Fruit fly (Drosophila melanogaster) whole organism, larva: ENCODE results near the gene CG10470.

Source experiments
- noc ChIP-seq: fragments of 200-800 bp; sonication (Bioruptor generic); optimal IDR thresholded peaks from 3 replicates; lab custom pipeline; 2019; ENCODE audit warnings: missing biosample characterization, mild to moderate bottlenecking, missing genetic modification characterization, moderate library complexity

The CG10470 gene

dm6 chr2L:19051534-19052100, 2.7 kb downstream of the CG10470 start, which contains the start of gene Rpn3:
Rpn3 (plus strand) TSS chr2L:19051790.
- TF ChIP-seq noc (tag; lab: Kevin White, UChicago), result peak; percentile 60

DNA sequence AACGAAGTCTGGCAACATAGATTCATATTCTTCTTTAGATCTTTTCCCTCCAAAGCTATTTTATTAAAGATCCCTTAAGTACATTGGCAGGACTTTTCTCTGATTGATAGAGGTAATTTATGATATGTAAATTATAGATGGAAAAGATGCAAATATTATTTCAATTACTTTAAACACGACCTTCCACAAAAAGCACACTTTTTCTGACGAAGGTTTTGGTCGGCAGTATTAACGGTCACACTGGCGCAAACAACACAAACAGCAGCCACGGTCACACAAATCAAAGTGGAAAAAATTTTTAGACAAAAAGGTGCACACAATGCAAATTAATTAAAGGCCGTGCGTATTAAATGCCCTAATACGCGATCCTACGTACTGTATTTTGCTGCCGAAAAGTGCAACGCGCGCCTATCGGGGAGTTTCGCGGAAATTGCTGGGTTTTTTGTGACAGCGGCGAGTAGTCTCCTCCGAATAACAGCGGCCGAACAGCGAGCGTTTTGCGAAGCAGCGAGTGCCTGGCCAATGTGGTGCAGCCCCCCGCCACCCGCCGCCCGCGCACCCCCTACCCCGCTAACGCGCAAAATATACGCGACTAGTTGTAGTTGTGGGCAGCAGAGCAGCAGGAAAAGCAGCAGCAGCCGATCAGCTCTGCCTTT, 5.1 kb downstream of the CG10470 start, which contains the start of gene CG10492:
Gene CG10492, plus strand, starts transcription at position 219 of the 656 bp plus-strand sequence.
- TF ChIP-seq noc (tag; lab: Kevin White, UChicago), result no peak

dm6 chr2L:19054516-19054887, 5.6 kb downstream of the CG10470 start:
- no peak for TF ChIP-seq noc (tag; lab: Kevin White, UChicago)

dm6 chr2L:19057799-19058198, 8.9 kb downstream of the CG10470 start:
- TF ChIP-seq noc (tag; lab: Kevin White, UChicago), result no peak

DNA sequence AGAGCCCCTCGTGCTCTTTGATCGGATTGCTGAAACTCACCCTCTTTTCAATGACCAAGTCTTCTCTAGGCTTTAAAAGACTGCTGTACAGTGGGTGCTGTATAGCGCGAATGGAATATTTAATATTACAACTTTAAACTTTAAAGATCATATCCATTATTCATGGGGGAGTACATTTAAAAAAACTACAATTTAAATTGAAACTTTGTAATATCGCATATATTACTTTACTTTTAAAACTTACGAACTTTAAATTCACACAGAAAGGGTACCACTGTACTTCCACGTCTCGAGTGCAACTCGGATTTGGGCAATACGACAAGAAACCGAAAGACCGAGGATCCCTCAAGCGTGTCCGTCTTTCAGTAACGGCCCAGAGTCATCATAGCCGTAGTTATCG, 10.0 kb downstream of the CG10470 start, which contains the start of gene Phlpp:
Gene Phlpp, plus strand, starts transcription at position 214 of the 400 bp plus-strand sequence.
- TF ChIP-seq noc (tag; lab: Kevin White, UChicago), result no peak

DNA sequence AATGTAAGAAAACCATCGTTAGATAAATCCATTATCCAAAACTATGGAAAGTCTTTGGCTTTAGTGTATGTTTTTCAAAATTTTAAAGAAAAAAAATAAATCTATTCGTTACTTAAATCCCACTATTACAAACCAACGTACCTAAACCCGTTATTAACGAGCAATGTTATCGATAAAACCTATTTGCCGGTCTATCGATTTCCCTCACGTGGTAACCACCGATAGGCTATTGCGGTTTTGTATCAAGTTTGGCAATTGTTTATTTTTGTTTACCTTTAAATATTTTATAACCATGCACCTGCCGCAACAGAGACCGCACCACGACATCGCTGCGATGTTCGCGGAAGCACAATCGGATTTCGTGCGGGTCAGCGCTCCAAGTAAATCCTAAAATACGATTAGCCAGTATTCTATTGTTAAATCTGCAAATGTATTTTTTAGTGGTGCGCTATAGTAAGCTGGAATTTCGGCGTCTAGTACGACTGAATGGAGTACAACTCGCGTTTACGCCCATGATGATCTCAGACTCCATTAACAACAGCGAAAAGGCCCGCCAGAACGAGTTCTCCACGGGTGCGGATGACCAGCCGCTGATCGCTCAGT, 14.3 kb downstream of the CG10470 start, which contains the start of gene Dus4:
Gene Dus4, plus strand, starts transcription at position 206 of the 603 bp plus-strand sequence.
- TF ChIP-seq noc (tag; lab: Kevin White, UChicago), result no peak

DNA sequence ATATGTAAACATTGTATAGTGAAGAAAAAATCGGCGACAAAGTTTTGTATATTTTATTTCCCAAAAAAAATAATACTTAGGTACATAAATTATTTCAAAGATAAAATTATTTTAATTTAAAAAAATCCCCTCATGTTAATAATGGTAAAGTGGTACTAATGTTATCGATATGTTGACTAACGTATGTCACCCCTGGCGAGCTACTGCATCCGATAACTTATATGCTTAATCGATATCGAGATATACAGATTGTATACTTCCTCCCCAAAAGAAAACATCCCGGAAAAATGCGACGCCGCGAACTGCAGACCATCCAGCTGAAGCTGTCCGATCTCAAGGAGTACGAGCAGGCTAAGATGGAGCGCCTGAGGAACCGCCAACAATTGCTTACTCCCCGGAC, 15.8 kb downstream of the CG10470 start, which contains the start of gene CG17343:
Gene CG17343, plus strand, starts transcription at position 224 of the 400 bp plus-strand sequence.
- no peak for TF ChIP-seq noc (tag; lab: Kevin White, UChicago)

- TF ChIP-seq noc (tag; lab: Kevin White, UChicago), result no peak
Observed at dm6 chr2L:19068393-19068792, 19.5 kb downstream of the CG10470 start.

DNA sequence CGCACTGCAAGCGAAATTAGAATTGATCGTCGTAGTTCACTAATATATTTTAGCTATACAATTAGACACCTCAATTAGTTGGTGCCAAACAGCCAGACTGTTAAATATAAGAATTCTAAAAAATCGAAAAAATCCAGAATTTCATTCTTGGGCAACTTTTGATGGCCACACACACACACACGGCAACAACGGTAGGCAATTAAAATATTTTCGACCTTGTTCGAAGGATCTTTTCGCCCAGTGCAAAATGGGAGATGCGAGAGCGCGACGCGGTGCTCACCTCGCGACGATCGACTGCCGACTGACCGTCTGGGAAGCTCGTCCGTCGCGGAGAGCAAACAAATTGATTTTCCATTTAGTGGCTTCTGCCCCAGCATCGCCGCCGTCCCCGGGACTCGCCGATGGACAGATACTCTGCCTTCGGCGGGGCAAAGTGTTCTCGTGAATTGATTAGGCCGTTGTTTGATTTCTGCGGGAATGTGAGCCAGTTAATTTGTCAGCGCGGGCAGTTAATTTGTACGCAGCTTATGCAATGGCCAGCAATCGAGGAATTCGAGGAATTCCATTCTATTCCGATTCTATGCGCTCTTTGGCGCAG, 20.8 kb downstream of the CG10470 start, which contains the start of gene CG10702:
Gene CG10702, minus strand, starts transcription at position 304 of the 598 bp plus-strand sequence.
- TF ChIP-seq noc (tag; lab: Kevin White, UChicago), result no peak

dm6 chr2L:19071713-19072112, 22.8 kb downstream of the CG10470 start:
- no peak for TF ChIP-seq noc (tag; lab: Kevin White, UChicago)

DNA sequence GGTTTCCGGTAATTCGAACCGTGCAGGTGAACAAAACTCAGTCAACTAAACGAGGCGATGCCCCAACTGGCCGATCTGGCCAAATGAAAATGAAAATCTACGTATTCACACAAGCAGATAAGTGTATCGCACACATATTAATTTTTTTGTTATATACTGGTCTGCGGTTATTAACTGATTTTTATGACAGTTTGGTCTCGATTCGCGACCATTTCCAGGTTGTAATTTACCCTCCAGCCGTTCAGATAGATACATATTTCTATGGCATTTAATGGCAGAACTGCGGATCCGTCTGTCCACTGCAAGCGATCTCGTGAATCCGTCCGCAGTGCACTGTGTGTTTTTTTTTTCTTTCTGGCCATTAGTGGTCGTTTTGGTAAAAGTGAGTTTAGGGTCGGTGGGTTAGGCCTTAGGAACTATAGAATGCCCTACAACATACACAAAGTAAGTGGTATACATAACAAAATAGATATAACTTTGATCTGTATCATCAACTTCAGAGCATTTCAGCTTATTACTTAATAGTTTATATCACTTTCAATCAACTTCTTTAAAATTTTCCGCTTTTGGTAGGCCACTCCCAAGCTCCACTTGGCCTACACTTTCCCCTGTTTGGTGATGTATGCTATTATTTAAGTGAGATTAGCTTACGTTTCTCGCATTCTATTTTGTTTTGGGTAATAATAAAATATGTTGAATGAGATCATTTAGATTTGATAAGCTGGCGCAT, 25.4 kb downstream of the CG10470 start, which contains the start of gene CG17572:
Gene CG17572, minus strand, starts transcription at position 51 of the 730 bp plus-strand sequence.
- TF ChIP-seq noc (tag; lab: Kevin White, UChicago), result no peak

- TF ChIP-seq noc (tag; lab: Kevin White, UChicago), result no peak
Observed at dm6 chr2L:19078928-19079327, 30.1 kb downstream of the CG10470 start, which contains the start of gene CG10700. CG10700 (minus strand) TSS chr2L:19079028.

- no peak for TF ChIP-seq noc (tag; lab: Kevin White, UChicago)
Observed at dm6 chr2L:19079742-19080141, 30.9 kb downstream of the CG10470 start.

- no peak for TF ChIP-seq noc (tag; lab: Kevin White, UChicago)
Observed at dm6 chr2L:19083320-19083764, 34.5 kb downstream of the CG10470 start.

- no peak for TF ChIP-seq noc (tag; lab: Kevin White, UChicago)
Observed at dm6 chr2L:19088895-19089294, 40.0 kb downstream of the CG10470 start.
